Fruit fly (Drosophila melanogaster) whole organism, pupa: ENCODE measurements around the gene CG4789.

Experiments
- CG10348 ChIP-seq: fragments of 200-800 bp; sonication (Bioruptor generic); IDR thresholded peaks from 2 replicates; pipeline ENCODE4 v1.3.6; 2022; ENCODE audit warnings: missing biosample characterization, missing genetic modification characterization
- CG12605 ChIP-seq: fragments of 200-800 bp; sonication (Bioruptor generic); IDR thresholded peaks from 2 replicates; pipeline ENCODE4 v1.3.6; 2022; ENCODE audit warnings: missing biosample characterization, missing genetic modification characterization
- CG13204 ChIP-seq: fragments of 200-800 bp; sonication (Bioruptor generic); optimal IDR thresholded peaks from 2 replicates; lab custom pipeline; 2018; ENCODE audit warnings: missing biosample characterization, mild to moderate bottlenecking, missing genetic modification characterization, moderate library complexity
- CG14655 ChIP-seq: fragments of 200-800 bp; sonication (Bioruptor generic); optimal IDR thresholded peaks from 3 replicates; lab custom pipeline; 2017; ENCODE audit warnings: mild to moderate bottlenecking, missing biosample characterization, missing genetic modification reagents, missing genetic modification characterization
- CG15710 ChIP-seq: fragments of 200-800 bp; sonication (Bioruptor generic); optimal IDR thresholded peaks from 2 replicates; lab custom pipeline; 2018; ENCODE audit warnings: missing biosample characterization, mild to moderate bottlenecking, missing genetic modification characterization, moderate library complexity
- CG17806 ChIP-seq: fragments of 200-800 bp; sonication (Bioruptor generic); optimal IDR thresholded peaks from 2 replicates; lab custom pipeline; 2018; ENCODE audit warnings: missing biosample characterization, mild to moderate bottlenecking, missing genetic modification characterization, moderate library complexity
- CG32121 ChIP-seq: fragments of 200-800 bp; sonication (Bioruptor generic); IDR thresholded peaks from 2 replicates; pipeline ENCODE4 v1.3.6; 2022; ENCODE audit warnings: missing biosample characterization, missing genetic modification characterization
- CG34367 ChIP-seq: fragments of 200-800 bp; sonication (Bioruptor generic); optimal IDR thresholded peaks from 2 replicates; lab custom pipeline; 2018; ENCODE audit warnings: missing biosample characterization, mild to moderate bottlenecking, missing genetic modification characterization
- CG4496 ChIP-seq: fragments of 200-800 bp; sonication (Bioruptor generic); IDR thresholded peaks from 3 replicates; pipeline ENCODE4 v1.3.6; 2022; ENCODE audit warnings: missing biosample characterization, missing genetic modification characterization
- CG8159 ChIP-seq: fragments of 200-800 bp; sonication (Bioruptor generic); optimal IDR thresholded peaks from 3 replicates; lab custom pipeline; 2018; ENCODE audit warnings: missing biosample characterization, mild to moderate bottlenecking, missing genetic modification characterization, moderate library complexity
- CG8301 ChIP-seq: fragments of 200-800 bp; sonication (Bioruptor generic); optimal IDR thresholded peaks from 2 replicates; lab custom pipeline; 2018; ENCODE audit warnings: missing biosample characterization, mild to moderate bottlenecking, missing genetic modification characterization
- CG9948 ChIP-seq: fragments of 200-800 bp; sonication (Bioruptor generic); optimal IDR thresholded peaks from 2 replicates; lab custom pipeline; 2018; ENCODE audit warnings: missing biosample characterization, mild to moderate bottlenecking, missing genetic modification characterization, moderate library complexity
- D1 ChIP-seq: fragments of 200-800 bp; sonication (Bioruptor generic); optimal IDR thresholded peaks from 2 replicates; lab custom pipeline; 2018; ENCODE audit warnings: missing biosample characterization, mild to moderate bottlenecking, missing genetic modification characterization, moderate library complexity
- EcR ChIP-seq: fragments of 200-800 bp; sonication (Bioruptor generic); optimal IDR thresholded peaks from 3 replicates; lab custom pipeline; 2019; ENCODE audit warnings: missing biosample characterization, missing genetic modification characterization, mild to moderate bottlenecking, moderate library complexity, missing genetic modification reagents
- Ets98B ChIP-seq: fragments of 200-800 bp; sonication (Bioruptor generic); IDR thresholded peaks from 2 replicates; pipeline ENCODE4 v1.3.6; 2022; ENCODE audit warnings: missing biosample characterization, missing genetic modification characterization
- Pif1A ChIP-seq: fragments of 200-800 bp; sonication (Bioruptor generic); optimal IDR thresholded peaks from 3 replicates; lab custom pipeline; 2016; ENCODE audit warnings: missing biosample characterization, missing genetic modification characterization
- Pif1B ChIP-seq: fragments of 200-800 bp; sonication (Bioruptor generic); optimal IDR thresholded peaks from 3 replicates; lab custom pipeline; 2016; ENCODE audit warnings: missing biosample characterization, missing genetic modification characterization
- Snoo ChIP-seq: fragments of 200-800 bp; sonication (Bioruptor generic); optimal IDR thresholded peaks from 3 replicates; lab custom pipeline; 2017; ENCODE audit warnings: missing biosample characterization, mild to moderate bottlenecking, missing genetic modification characterization, inconsistent platforms
- fd96Ca ChIP-seq: fragments of 200-800 bp; sonication (Bioruptor generic); IDR thresholded peaks from 3 replicates; pipeline ENCODE4 v1.3.6; 2022; ENCODE audit warnings: missing biosample characterization, missing genetic modification characterization
- gl ChIP-seq: fragments of 200-800 bp; sonication (Bioruptor generic); optimal IDR thresholded peaks from 2 replicates; lab custom pipeline; 2018; ENCODE audit warnings: missing biosample characterization, mild to moderate bottlenecking, missing genetic modification characterization
- rn ChIP-seq: fragments of 200-800 bp; sonication (Bioruptor generic); IDR thresholded peaks from 2 replicates; pipeline ENCODE4 v1.3.6; 2022; ENCODE audit warnings: missing biosample characterization, missing genetic modification characterization

CG4789 gene

DNA sequence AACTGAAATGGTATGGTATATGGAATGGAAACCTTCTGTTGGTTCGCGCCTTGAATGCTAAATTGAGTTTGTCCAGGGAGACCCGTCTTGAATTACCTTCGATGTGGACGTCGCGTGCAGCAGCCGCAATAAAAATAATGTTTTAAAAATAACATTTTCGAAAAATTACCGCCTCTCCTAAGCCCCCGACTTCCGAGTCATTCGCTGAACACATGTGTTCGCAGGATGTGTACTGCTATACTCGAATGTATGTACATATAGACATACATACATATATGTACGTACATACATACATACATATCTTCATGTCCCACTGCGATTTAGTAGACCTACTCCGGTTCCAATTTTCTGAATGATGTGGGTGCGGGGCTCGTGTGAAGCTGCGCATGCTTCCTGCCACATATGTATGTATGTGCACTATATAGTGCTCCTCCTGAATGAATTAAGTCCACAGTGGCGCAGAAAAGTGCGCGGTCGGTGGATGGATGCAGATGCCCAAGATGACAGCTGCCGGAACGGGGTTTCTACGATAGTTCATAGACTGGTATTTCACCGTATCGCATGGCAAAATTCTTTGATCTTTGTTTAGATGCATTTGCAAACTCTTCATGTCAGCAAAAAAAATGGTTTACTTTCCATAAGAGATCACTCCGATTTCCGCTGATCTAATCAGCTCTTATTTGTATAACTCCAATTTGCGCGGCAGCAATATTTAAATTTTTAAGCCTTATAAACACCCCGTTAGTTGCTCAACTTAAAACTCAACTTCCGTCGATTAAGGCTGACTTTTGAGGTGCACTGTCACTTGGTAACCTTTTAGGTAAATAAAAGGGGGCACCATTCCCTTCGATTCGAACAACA, 26.3 kb upstream of the CG4789 start:
- TF ChIP-seq CG17806 (tag; lab: Kevin White, UChicago) = no peak
- no peak for TF ChIP-seq CG34367
- TF ChIP-seq CG32121 = no peak
- TF ChIP-seq CG8301 (tag; lab: Kevin White, UChicago) = no peak
- TF ChIP-seq CG10348 (GFP tag; lab: Robert Waterston, UW) = no peak
- TF ChIP-seq CG13204 (GFP tag; lab: Kevin White, UChicago) = no peak
- no peak for TF ChIP-seq CG12605
- no peak for TF ChIP-seq EcR (GFP tag; lab: Kevin White, UChicago)
- TF ChIP-seq gl = no peak
- no peak for TF ChIP-seq rn (GFP tag; lab: Robert Waterston, UW)
- no peak for TF ChIP-seq CG14655
- no peak for TF ChIP-seq Pif1A (GFP tag; lab: Kevin White, UChicago)
- no peak for TF ChIP-seq Pif1B (GFP tag; lab: Kevin White, UChicago)
- no peak for TF ChIP-seq CG4496 (GFP tag; lab: Robert Waterston, UW)
- TF ChIP-seq CG15710 (tag; lab: Kevin White, UChicago) = no peak
- no peak for TF ChIP-seq CG8159 (tag; lab: Kevin White, UChicago)
- TF ChIP-seq fd96Ca = no peak

DNA sequence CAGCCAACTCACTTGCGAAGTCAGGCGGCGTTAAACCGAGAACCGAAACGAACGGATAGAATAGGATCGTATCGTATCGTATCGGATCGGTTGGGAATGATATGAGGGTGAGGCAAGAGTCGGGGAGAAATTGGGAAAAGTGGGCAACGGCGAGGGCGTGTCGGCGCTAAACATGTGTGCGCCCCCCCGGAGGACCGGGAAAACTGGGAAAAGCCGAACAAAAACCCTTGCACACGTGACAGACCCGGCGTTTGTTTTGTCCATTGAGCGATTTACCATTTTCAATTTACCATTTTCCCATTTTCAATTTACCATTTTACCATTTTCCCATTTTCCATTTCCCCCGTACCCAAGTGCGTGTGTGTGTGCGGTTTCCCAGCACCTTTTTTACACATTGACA, 25.6 kb upstream of the CG4789 start:
- no peak for TF ChIP-seq rn (GFP tag; lab: Robert Waterston, UW)
- TF ChIP-seq CG10348 (GFP tag; lab: Robert Waterston, UW) = no peak
- no peak for TF ChIP-seq EcR (GFP tag; lab: Kevin White, UChicago)
- TF ChIP-seq CG15710 (tag; lab: Kevin White, UChicago) = no peak
- no peak for TF ChIP-seq CG32121
- no peak for TF ChIP-seq D1 (tag; lab: Kevin White, UChicago)
- no peak for TF ChIP-seq CG34367
- no peak for TF ChIP-seq CG8301 (tag; lab: Kevin White, UChicago)
- TF ChIP-seq CG14655 = no peak
- TF ChIP-seq CG13204 (GFP tag; lab: Kevin White, UChicago) = no peak
- no peak for TF ChIP-seq Snoo (tag; lab: Kevin White, UChicago)
- no peak for TF ChIP-seq Pif1B (GFP tag; lab: Kevin White, UChicago)
- TF ChIP-seq CG4496 (GFP tag; lab: Robert Waterston, UW) = no peak
- no peak for TF ChIP-seq Ets98B (GFP tag; lab: Robert Waterston, UW)
- TF ChIP-seq CG8159 (tag; lab: Kevin White, UChicago) = no peak
- no peak for TF ChIP-seq gl
- TF ChIP-seq CG17806 (tag; lab: Kevin White, UChicago) = no peak

DNA sequence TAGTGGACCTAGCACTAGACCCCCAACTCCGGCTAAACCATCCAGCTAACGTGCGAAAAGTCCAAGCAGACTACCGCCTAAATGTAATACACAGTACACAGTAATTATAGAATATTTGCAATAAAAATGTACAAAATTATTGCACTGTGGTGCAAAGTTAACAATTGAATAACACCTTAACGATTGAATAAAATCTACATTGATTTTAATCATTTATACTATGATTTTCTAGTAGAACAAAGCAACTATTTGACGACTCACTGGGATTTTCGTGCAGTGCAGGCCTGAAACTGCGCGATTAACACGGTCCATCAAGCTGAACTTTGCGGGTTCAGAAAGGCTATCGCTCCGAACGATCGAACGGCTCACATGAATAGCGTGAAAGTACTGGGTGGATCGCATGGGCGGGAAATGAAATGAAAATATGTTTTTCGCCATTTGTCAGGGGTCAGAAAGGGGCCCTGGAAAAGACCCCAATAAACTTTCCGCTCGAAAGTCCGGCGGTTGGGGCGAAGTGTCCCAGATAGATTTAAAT, 22.5 kb upstream of the CG4789 start:
- TF ChIP-seq CG8301 (tag; lab: Kevin White, UChicago) (peak; percentile 36), CG34367 (no peak), CG15710 (tag; lab: Kevin White, UChicago) (no peak), CG8159 (tag; lab: Kevin White, UChicago) (peak; percentile 32), CG13204 (GFP tag; lab: Kevin White, UChicago) (no peak), fd96Ca (no peak), D1 (tag; lab: Kevin White, UChicago) (no peak), CG9948 (peak; percentile 12), CG14655 (peak; percentile 56), Pif1A (GFP tag; lab: Kevin White, UChicago) (peak; percentile 21), EcR (GFP tag; lab: Kevin White, UChicago) (no peak), Snoo (tag; lab: Kevin White, UChicago) (no peak), CG17806 (tag; lab: Kevin White, UChicago) (peak; percentile 12)

DNA sequence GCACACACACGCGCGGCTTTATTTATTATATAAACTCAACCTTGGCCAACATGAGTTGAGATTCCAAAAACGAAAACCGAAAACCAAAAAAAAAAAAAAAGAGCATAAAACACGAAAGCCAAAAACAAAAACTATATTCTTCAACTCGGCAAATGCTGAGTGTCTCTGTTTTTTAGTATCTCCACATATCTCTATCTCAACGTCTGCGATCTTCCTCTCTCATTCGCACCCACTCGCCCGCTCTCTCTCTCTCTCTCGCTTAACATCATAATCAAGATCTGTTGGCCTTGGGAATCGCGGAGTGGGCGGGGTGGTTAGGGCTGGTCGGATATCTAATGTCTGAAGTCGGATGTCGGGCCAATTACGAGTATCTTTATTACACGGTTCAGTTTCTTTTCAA, 20.5 kb upstream of the CG4789 start:
- TF ChIP-seq fd96Ca (no peak), rn (GFP tag; lab: Robert Waterston, UW) (no peak), CG4496 (GFP tag; lab: Robert Waterston, UW) (0 out of 3 replicates have a peak, but pooled peaks have one; percentile 34)

DNA sequence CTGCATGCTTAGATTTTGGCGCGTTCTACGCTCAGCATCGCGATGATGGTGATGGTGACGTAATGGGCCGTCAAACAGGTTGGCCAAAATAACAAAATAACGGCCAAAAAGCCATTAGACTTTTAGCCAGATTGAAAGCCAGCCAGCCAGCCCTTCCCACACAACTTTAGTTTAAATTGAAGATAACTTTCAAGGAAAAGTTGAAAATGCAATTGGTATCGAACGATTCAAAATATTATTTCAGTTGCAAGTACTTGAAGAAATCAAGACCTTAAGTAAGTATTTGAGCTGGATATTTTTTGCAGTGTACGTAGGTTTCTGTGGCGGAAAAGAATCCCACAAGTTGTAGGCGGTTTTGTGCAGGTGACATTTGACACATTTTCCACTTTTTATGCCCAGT, 19.7 kb upstream of the CG4789 start:
- TF ChIP-seq CG8159 (tag; lab: Kevin White, UChicago) (no peak), CG9948 (no peak), rn (GFP tag; lab: Robert Waterston, UW) (no peak), Ets98B (GFP tag; lab: Robert Waterston, UW) (peak; percentile 53), fd96Ca (peak; percentile 59; the same call in 2 of the 3 replicates), CG32121 (peak; percentile 60), CG4496 (GFP tag; lab: Robert Waterston, UW) (0 out of 3 replicates have a peak, but pooled peaks have one; percentile 31), CG17806 (tag; lab: Kevin White, UChicago) (no peak), Pif1A (GFP tag; lab: Kevin White, UChicago) (no peak), gl (no peak), CG34367 (no peak), CG8301 (tag; lab: Kevin White, UChicago) (no peak), CG10348 (GFP tag; lab: Robert Waterston, UW) (no peak), EcR (GFP tag; lab: Kevin White, UChicago) (no peak), CG12605 (0 out of 2 replicates have a peak, but pooled peaks have one; percentile 44), CG13204 (GFP tag; lab: Kevin White, UChicago) (no peak), D1 (tag; lab: Kevin White, UChicago) (no peak), Snoo (tag; lab: Kevin White, UChicago) (no peak)
